Worm (Caenorhabditis elegans) whole organism, L1 larva: ENCODE measurements around the gene set-14.

Experiments
- C04F5.9 ChIP-seq: sonication (generic microtip); optimal IDR thresholded peaks from 2 replicates; lab custom pipeline; 2016; ENCODE audit warnings: missing genetic modification characterization, missing compliant biosample characterization
- C16A3.4 ChIP-seq: fragments of 150-350 bp; optimal IDR thresholded peaks from 2 replicates; lab custom pipeline; 2014; ENCODE audit warnings: missing biosample characterization, missing genetic modification characterization
- C34B4.2 ChIP-seq: sonication (generic microtip); optimal IDR thresholded peaks from 2 replicates; lab custom pipeline; 2017; ENCODE audit warnings: mild to moderate bottlenecking, missing genetic modification characterization, missing compliant biosample characterization
- F16B12.6 ChIP-seq: fragments of 150-350 bp; optimal IDR thresholded peaks from 2 replicates; lab custom pipeline; 2014; ENCODE audit warnings: missing biosample characterization, missing genetic modification characterization
- aha-1 ChIP-seq: fragments of 150-350 bp; optimal IDR thresholded peaks from 2 replicates; lab custom pipeline; 2014; ENCODE audit warnings: missing biosample characterization, missing genetic modification characterization
- alr-1 ChIP-seq: fragments of 200-800 bp; sonication (Bioruptor generic); optimal IDR thresholded peaks from 2 replicates; lab custom pipeline; 2018; ENCODE audit warnings: borderline replicate concordance, mild to moderate bottlenecking, missing genetic modification characterization, missing compliant biosample characterization
- aly-2 ChIP-seq: fragments of 150-350 bp; optimal IDR thresholded peaks from 2 replicates; lab custom pipeline; 2014; ENCODE audit warnings: missing biosample characterization, missing genetic modification characterization
- blmp-1 ChIP-seq: fragments of 150-350 bp; optimal IDR thresholded peaks from 2 replicates; lab custom pipeline; 2014; ENCODE audit warnings: missing biosample characterization, missing genetic modification characterization
- ceh-82 ChIP-seq, 3 experiments: fragments of 150-350 bp in 1 of 3; sonication (generic microtip) in 2 of 3; optimal IDR thresholded peaks; 2 replicates each; lab custom pipeline; 2014 to 2017; ENCODE audit warnings: missing biosample characterization in 3 of 3, missing genetic modification characterization in 3 of 3
- ceh-88 ChIP-seq: fragments of 200-800 bp; sonication (Bioruptor generic); IDR thresholded peaks from 2 replicates; pipeline ENCODE4 v1.3.6; 2022; ENCODE audit warnings: missing genetic modification characterization, missing compliant biosample characterization
- dsc-1 ChIP-seq: sonication (generic microtip); optimal IDR thresholded peaks from 2 replicates; lab custom pipeline; 2016; ENCODE audit warnings: mild to moderate bottlenecking, missing genetic modification characterization, missing compliant biosample characterization
- efl-1 ChIP-seq, 4 experiments: fragments of 150-350 bp; optimal IDR thresholded peaks in 3 of 4; peaks in 1 of 4; 1 replicate in 1 of 4; 2 replicates in 3 of 4; lab custom pipeline; 2014; ENCODE audit warnings: missing biosample characterization in 2 of 4, missing genetic modification characterization in 2 of 4, missing genetic modification reagents in 2 of 4
- egl-27 ChIP-seq, 2 experiments: fragments of 150-350 bp in 1 of 2; sonication (generic microtip); optimal IDR thresholded peaks; 3 replicates each; lab custom pipeline; 2017 to 2018; ENCODE audit warnings: missing biosample characterization in 2 of 2, missing genetic modification characterization in 2 of 2, missing genetic modification reagents in 2 of 2
- ets-5 ChIP-seq: fragments of 200-800 bp; sonication (Bioruptor generic); IDR thresholded peaks from 2 replicates; pipeline ENCODE4 v1.3.6; 2022; ENCODE audit warnings: missing genetic modification characterization, missing compliant biosample characterization
- fos-1 ChIP-seq: fragments of 150-350 bp; optimal IDR thresholded peaks from 2 replicates; lab custom pipeline; 2014; ENCODE audit warnings: missing biosample characterization, missing genetic modification characterization
- hlh-4 ChIP-seq: sonication (generic microtip); optimal IDR thresholded peaks from 2 replicates; lab custom pipeline; 2016; ENCODE audit warnings: mild to moderate bottlenecking, missing genetic modification characterization, missing compliant biosample characterization
- hpl-2 ChIP-seq: fragments of 150-350 bp; optimal IDR thresholded peaks from 2 replicates; lab custom pipeline; 2014; ENCODE audit warnings: missing biosample characterization, missing genetic modification reagents, missing genetic modification characterization
- isw-1 ChIP-seq: fragments of 200-800 bp; sonication (Bioruptor generic); IDR thresholded peaks from 2 replicates; pipeline ENCODE4 v1.3.6; 2022; ENCODE audit warnings: missing genetic modification characterization, missing compliant biosample characterization
- jun-1 ChIP-seq: fragments of 150-350 bp; optimal IDR thresholded peaks from 2 replicates; lab custom pipeline; 2014; ENCODE audit warnings: missing biosample characterization, missing genetic modification reagents, missing genetic modification characterization
- lin-14 ChIP-seq: fragments of 200-800 bp; sonication (Bioruptor generic); optimal IDR thresholded peaks from 2 replicates; lab custom pipeline; 2018; ENCODE audit warnings: mild to moderate bottlenecking, missing genetic modification characterization, moderate library complexity, missing compliant biosample characterization
- lin-15B ChIP-seq: fragments of 150-350 bp; sonication (generic microtip); optimal IDR thresholded peaks from 3 replicates; lab custom pipeline; 2014; ENCODE audit warnings: missing biosample characterization, missing genetic modification characterization
- lin-35 ChIP-seq, 2 experiments: fragments of 150-350 bp; optimal IDR thresholded peaks; 2 replicates each; lab custom pipeline; 2014; ENCODE audit warnings: missing biosample characterization in 2 of 2, missing genetic modification characterization in 2 of 2, missing genetic modification reagents in 2 of 2
- lir-3 ChIP-seq: sonication (generic microtip); optimal IDR thresholded peaks from 2 replicates; lab custom pipeline; 2016; ENCODE audit warnings: mild to moderate bottlenecking, missing genetic modification characterization, moderate library complexity, missing compliant biosample characterization; ENCODE audit not compliant: poor library complexity
- lsy-2 ChIP-seq, 2 experiments: fragments of 150-350 bp; optimal IDR thresholded peaks; 2 replicates each; lab custom pipeline; 2014; ENCODE audit warnings: missing biosample characterization in 2 of 2, missing genetic modification characterization in 2 of 2
- mdl-1 ChIP-seq, 2 experiments: fragments of 150-350 bp; optimal IDR thresholded peaks; 2 replicates each; lab custom pipeline; 2014 to 2017; ENCODE audit warnings: missing biosample characterization in 2 of 2, missing genetic modification characterization in 2 of 2, inconsistent platforms in 1 of 2
- mep-1 ChIP-seq: fragments of 150-350 bp; optimal IDR thresholded peaks from 2 replicates; lab custom pipeline; 2014; ENCODE audit warnings: missing biosample characterization, missing genetic modification characterization
- nhr-237 ChIP-seq: fragments of 150-350 bp; optimal IDR thresholded peaks from 2 replicates; lab custom pipeline; 2014; ENCODE audit warnings: missing biosample characterization, missing genetic modification characterization
- nhr-28 ChIP-seq: fragments of 150-350 bp; optimal IDR thresholded peaks from 2 replicates; lab custom pipeline; 2014; ENCODE audit warnings: missing biosample characterization, missing genetic modification characterization
- nhr-47 ChIP-seq: sonication (generic microtip); optimal IDR thresholded peaks from 2 replicates; lab custom pipeline; 2016; ENCODE audit warnings: mild to moderate bottlenecking, missing genetic modification characterization, moderate library complexity, missing compliant biosample characterization
- nhr-71 ChIP-seq: sonication (generic microtip); optimal IDR thresholded peaks from 2 replicates; lab custom pipeline; 2016; ENCODE audit warnings: mild to moderate bottlenecking, missing genetic modification characterization, moderate library complexity, missing compliant biosample characterization
- nhr-76 ChIP-seq: sonication (generic microtip); optimal IDR thresholded peaks from 2 replicates; lab custom pipeline; 2017; ENCODE audit warnings: missing biosample characterization, missing genetic modification characterization
- nhr-84 ChIP-seq: sonication (generic microtip); optimal IDR thresholded peaks from 2 replicates; lab custom pipeline; 2017; ENCODE audit warnings: missing biosample characterization, missing genetic modification characterization
- rnt-1 ChIP-seq: sonication (generic microtip); optimal IDR thresholded peaks from 2 replicates; lab custom pipeline; 2016; ENCODE audit warnings: mild to moderate bottlenecking, missing genetic modification characterization, moderate library complexity, missing compliant biosample characterization
- skn-1 ChIP-seq: fragments of 150-350 bp; optimal IDR thresholded peaks from 2 replicates; lab custom pipeline; 2014; ENCODE audit warnings: missing biosample characterization, missing genetic modification characterization
- snpc-4 ChIP-seq: fragments of 150-350 bp; optimal IDR thresholded peaks from 2 replicates; lab custom pipeline; 2014; ENCODE audit warnings: missing biosample characterization, missing genetic modification characterization
- swsn-7 ChIP-seq: sonication (generic microtip); optimal IDR thresholded peaks from 2 replicates; lab custom pipeline; 2016; ENCODE audit warnings: missing genetic modification characterization, missing compliant biosample characterization
- tbx-2 ChIP-seq: sonication (generic microtip); optimal IDR thresholded peaks from 2 replicates; lab custom pipeline; 2016; ENCODE audit warnings: missing genetic modification characterization, missing compliant biosample characterization
- unc-130 ChIP-seq: fragments of 150-350 bp; optimal IDR thresholded peaks from 2 replicates; lab custom pipeline; 2017; ENCODE audit warnings: missing biosample characterization, missing genetic modification characterization, inconsistent platforms
- unc-62 ChIP-seq: fragments of 150-350 bp; optimal IDR thresholded peaks from 2 replicates; lab custom pipeline; 2014; ENCODE audit warnings: missing biosample characterization, missing genetic modification reagents, missing genetic modification characterization
- unc-86 ChIP-seq: sonication (generic microtip); optimal IDR thresholded peaks from 2 replicates; lab custom pipeline; 2016; ENCODE audit warnings: missing genetic modification characterization, missing compliant biosample characterization
- unc-98 ChIP-seq: fragments of 200-800 bp; sonication (Bioruptor generic); IDR thresholded peaks from 2 replicates; pipeline ENCODE4 v1.3.6; 2022; ENCODE audit warnings: missing genetic modification characterization, missing compliant biosample characterization
- xbp-1 ChIP-seq: sonication (generic microtip); optimal IDR thresholded peaks from 2 replicates; lab custom pipeline; 2016; ENCODE audit warnings: missing genetic modification characterization, missing compliant biosample characterization
- zag-1 ChIP-seq: fragments of 150-350 bp; optimal IDR thresholded peaks from 2 replicates; lab custom pipeline; 2014; ENCODE audit warnings: missing biosample characterization, missing genetic modification characterization
- ztf-11 ChIP-seq, 2 experiments: sonication (generic microtip); optimal IDR thresholded peaks; 2 replicates each; lab custom pipeline; 2016 to 2017; ENCODE audit warnings: missing genetic modification characterization in 2 of 2, missing biosample characterization in 1 of 2, missing compliant biosample characterization in 1 of 2

set-14 gene

DNA sequence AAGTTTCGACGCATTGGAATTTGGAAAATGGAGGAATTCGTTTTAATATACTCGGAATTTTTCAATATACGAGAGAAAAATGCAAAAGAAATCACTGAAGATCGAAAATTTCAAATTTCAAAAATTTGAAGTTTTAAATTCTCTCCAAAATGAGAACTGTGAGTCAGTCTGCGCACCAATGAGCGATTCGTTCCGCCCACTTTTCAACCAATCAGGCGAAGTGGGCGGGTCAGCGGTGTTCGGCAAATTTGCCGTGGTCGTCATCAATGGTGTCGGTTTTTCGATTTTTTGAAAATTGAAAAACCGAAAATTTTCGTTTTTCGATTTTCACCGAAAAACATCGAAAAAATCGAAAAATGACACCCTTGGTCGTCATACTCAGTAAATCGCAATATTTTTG lies 42.5 kb upstream of the set-14 start:
- no peak for TF ChIP-seq aha-1 (tag; lab: Kevin White, UChicago)
- TF ChIP-seq alr-1 (tag; lab: Kevin White, UChicago) = no peak
- no peak for TF ChIP-seq nhr-76
- TF ChIP-seq, all 84 proteins: peak for 0

- TF ChIP-seq mdl-1 (tag; optimal IDR thresholded peaks at IDR 0.05; lab: Kevin White, UChicago) = no peak
- TF ChIP-seq, all 84 proteins: peak for 0
Observed at ce11 chrII:10834717-10835116, 38.6 kb upstream of the set-14 start.

DNA sequence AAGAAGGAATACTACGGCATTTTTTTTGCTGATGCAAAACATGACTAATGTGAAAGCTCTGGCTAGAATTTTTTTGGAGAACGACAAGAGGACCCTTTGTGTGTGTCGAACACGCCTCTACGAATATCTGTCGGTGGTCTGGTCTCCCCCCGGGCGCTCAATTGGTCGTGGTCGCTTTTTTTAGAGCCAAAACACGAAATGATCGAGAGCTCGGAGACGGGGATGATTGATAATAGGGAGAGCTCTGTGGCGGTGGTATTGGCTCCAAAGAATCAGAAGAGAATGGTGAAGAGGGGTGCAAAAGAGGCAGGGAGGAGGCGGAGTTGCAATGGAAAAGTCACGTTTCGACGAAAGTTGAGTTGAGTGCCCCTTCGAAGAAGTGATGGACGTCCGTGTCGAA lies 33.5 kb upstream of the set-14 start:
- no peak for TF ChIP-seq C04F5.9 (tag; lab: Kevin White, UChicago)
- TF ChIP-seq hpl-2 (GFP tag; lab: Kevin White, UChicago) = no peak
- TF ChIP-seq lir-3 = no peak
- no peak for TF ChIP-seq isw-1 (GFP tag; lab: Robert Waterston, UW)
- TF ChIP-seq unc-98 (GFP tag; lab: Robert Waterston, UW) = no peak
- no peak for TF ChIP-seq xbp-1 (tag; lab: Kevin White, UChicago)
- TF ChIP-seq efl-1 (optimal IDR thresholded peaks at IDR 0.05; lab: Kevin White, UChicago) = no peak
- no peak for TF ChIP-seq efl-1 (GFP tag; optimal IDR thresholded peaks at IDR 0.05 in 1 of 2; lab: Kevin White, UChicago)
- TF ChIP-seq F16B12.6 (tag; lab: Kevin White, UChicago) = no peak
- TF ChIP-seq ets-5 (GFP tag; lab: Robert Waterston, UW) = no peak
- TF ChIP-seq egl-27 (tag; optimal IDR thresholded peaks at IDR 0.05; lab: Kevin White, UChicago) = no peak
- no peak for TF ChIP-seq nhr-84
- TF ChIP-seq C34B4.2 (tag; lab: Kevin White, UChicago) = no peak
- TF ChIP-seq jun-1 (tag; lab: Kevin White, UChicago) = no peak
- no peak for TF ChIP-seq hlh-4 (tag; lab: Kevin White, UChicago)
- no peak for TF ChIP-seq zag-1 (tag; lab: Kevin White, UChicago)
- no peak for TF ChIP-seq snpc-4 (tag; lab: Kevin White, UChicago)
- no peak for TF ChIP-seq nhr-237
- TF ChIP-seq swsn-7 (tag; lab: Kevin White, UChicago) = no peak
- no peak for TF ChIP-seq rnt-1
- TF ChIP-seq lin-35 (GFP tag; optimal IDR thresholded peaks at IDR 0.05; lab: Kevin White, UChicago) = no peak

DNA sequence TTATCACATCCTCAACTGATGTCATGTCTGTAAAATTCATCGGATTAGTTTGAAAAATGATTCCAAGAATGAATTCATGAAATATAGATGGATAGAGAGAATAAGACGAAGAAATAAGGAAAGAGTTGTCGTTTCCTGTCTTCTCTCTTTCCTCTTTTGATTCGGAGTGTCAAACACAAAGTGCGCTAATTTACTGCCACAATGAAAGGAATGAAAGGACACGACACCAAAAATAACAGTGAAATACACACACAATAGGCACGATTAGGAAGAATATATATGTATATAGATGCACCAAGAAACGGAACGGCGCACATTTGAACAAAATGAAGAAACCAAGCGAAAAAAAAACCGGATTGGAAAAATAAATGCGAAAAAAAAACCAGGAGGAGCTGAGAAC lies 33.0 kb upstream of the set-14 start, which contains the start of gene VM106R.1:
Gene VM106R.1, minus strand, starts transcription at position 101 of the 400 bp plus-strand sequence.
- peak; percentile 14 for TF ChIP-seq nhr-71 (tag; lab: Kevin White, UChicago)
- no peak for TF ChIP-seq ztf-11 (tag; optimal IDR thresholded peaks at IDR 0.05; lab: Kevin White, UChicago)
- TF ChIP-seq lin-14 (GFP tag; lab: Kevin White, UChicago) = peak; percentile 47
- TF ChIP-seq unc-86 (tag; lab: Kevin White, UChicago) = peak; percentile 41
- TF ChIP-seq nhr-47 (tag; lab: Kevin White, UChicago) = peak; percentile 28

- TF ChIP-seq C16A3.4 (tag; lab: Kevin White, UChicago) (peak; percentile 55), fos-1 (peak; percentile 0), tbx-2 (peak; percentile 44), mep-1 (tag; lab: Kevin White, UChicago) (peak; percentile 86), C04F5.9 (tag; lab: Kevin White, UChicago) (peak; percentile 78), unc-130 (tag; lab: Kevin White, UChicago) (peak; percentile 74), efl-1 (optimal IDR thresholded peaks at IDR 0.05; lab: Kevin White, UChicago) (peak; percentile 80 to 89), efl-1 (GFP tag; optimal IDR thresholded peaks at IDR 0.05 in 1 of 2; lab: Kevin White, UChicago) (peak; percentile 86 to 98), lsy-2 (tag; optimal IDR thresholded peaks at IDR 0.05; lab: Kevin White, UChicago) (peak; percentile 79 to 82), jun-1 (tag; lab: Kevin White, UChicago) (no peak), snpc-4 (tag; lab: Kevin White, UChicago) (peak; percentile 35), swsn-7 (tag; lab: Kevin White, UChicago) (peak; percentile 52), nhr-28 (tag; lab: Kevin White, UChicago) (no peak), lin-15B (tag; lab: Kevin White, UChicago) (peak; percentile 47), dsc-1 (tag; lab: Kevin White, UChicago) (peak; percentile 50), lin-35 (GFP tag; optimal IDR thresholded peaks at IDR 0.05; lab: Kevin White, UChicago) (peak; percentile 79 to 92), skn-1 (peak; percentile 25), ceh-82 (tag; optimal IDR thresholded peaks at IDR 0.05; lab: Kevin White, UChicago) (peak; percentile 49 to 60 (median 50)), nhr-71 (tag; lab: Kevin White, UChicago) (peak; percentile 73), ztf-11 (tag; optimal IDR thresholded peaks at IDR 0.05; lab: Kevin White, UChicago) (no peak), blmp-1 (tag; lab: Kevin White, UChicago) (peak; percentile 53), mdl-1 (tag; optimal IDR thresholded peaks at IDR 0.05; lab: Kevin White, UChicago) (peak in 1 of 2 experiments; percentile 35), unc-62 (no peak), nhr-76 (no peak), ceh-88 (GFP tag; lab: Robert Waterston, UW) (no peak), aly-2 (peak; percentile 36), hpl-2 (GFP tag; lab: Kevin White, UChicago) (no peak)
Observed at ce11 chrII:10824046-10824445, 28.0 kb upstream of the set-14 start, which contains the start of the genes R06F6.12 and mix-1. TSS of gene R06F6.12 (minus strand) at chrII:10824081. TSS of gene mix-1 (plus strand) at chrII:10824246.
